In genomic region chrX:1209251-1210020, dm6 we compare ENCODE assay signal across 4 fruit fly cellular contexts.
TF ChIP-seq lines count a peak whose summit lies in the region.

TSS of gene CG11382 (plus strand) at chrX:1209970.

- no peak for TF ChIP-seq CTCF in whole organism, embryonic (GFP tag; optimal IDR thresholded peaks at IDR 0.05; lab: Kevin White, UChicago)

TF ChIP-seq in whole organism, embryonic, 481 proteins besides CTCF, POLR2A, EP300 and RAD21 (continues in another document):
- TF ChIP-seq Adf1 (GFP tag; IDR thresholded peaks at IDR 0.05; lab: Robert Waterston, UW) (no peak), CG16815 (GFP tag; optimal IDR thresholded peaks at IDR 0.05; lab: Kevin White, UChicago) (no peak), CG9215 (GFP tag; IDR thresholded peaks at IDR 0.05; lab: Robert Waterston, UW) (no peak), CG7928 (GFP tag; optimal IDR thresholded peaks at IDR 0.05; lab: Kevin White, UChicago) (no peak), CG30403 (GFP tag; optimal IDR thresholded peaks at IDR 0.05; lab: Kevin White, UChicago) (no peak), ro (GFP tag; IDR thresholded peaks at IDR 0.05; lab: Robert Waterston, UW) (no peak), CG18599 (GFP tag; optimal IDR thresholded peaks at IDR 0.05; lab: Kevin White, UChicago) (no peak), ap (GFP tag; IDR thresholded peaks at IDR 0.05; lab: Robert Waterston, UW) (no peak), Optix (GFP tag; IDR thresholded peaks at IDR 0.05; lab: Robert Waterston, UW) (no peak), CG6254 (GFP tag; optimal IDR thresholded peaks at IDR 0.05; lab: Kevin White, UChicago) (no peak), Jarid2 (GFP tag; optimal IDR thresholded peaks at IDR 0.05; lab: Kevin White, UChicago) (no peak), CG6813 (GFP tag; optimal IDR thresholded peaks at IDR 0.05; lab: Kevin White, UChicago) (no peak), kni (GFP tag; optimal IDR thresholded peaks at IDR 0.05; lab: Kevin White, UChicago) (peak; percentile 31), ems (GFP tag; optimal IDR thresholded peaks at IDR 0.05; lab: Kevin White, UChicago) (no peak), Dip2 (GFP tag; IDR thresholded peaks at IDR 0.05; lab: Robert Waterston, UW) (no peak), CG12942 (GFP tag; optimal IDR thresholded peaks at IDR 0.05; lab: Kevin White, UChicago) (no peak), nom (GFP tag; optimal IDR thresholded peaks at IDR 0.05; lab: Kevin White, UChicago) (no peak), oc (tag; optimal IDR thresholded peaks at IDR 0.05; lab: Kevin White, UChicago) (no peak), dimm (GFP tag; IDR thresholded peaks at IDR 0.05; lab: Robert Waterston, UW) (no peak), BEAF-32 (GFP tag; optimal IDR thresholded peaks at IDR 0.05; lab: Kevin White, UChicago) (peak; percentile 12), Blimp-1 (GFP tag; optimal IDR thresholded peaks at IDR 0.05; lab: Kevin White, UChicago) (peak; percentile 92), HmgZ (tag; optimal IDR thresholded peaks at IDR 0.05; lab: Kevin White, UChicago) (no peak), CG11456 (GFP tag; IDR thresholded peaks at IDR 0.05; lab: Robert Waterston, UW) (no peak), dmrt99B (tag; optimal IDR thresholded peaks at IDR 0.05; lab: Kevin White, UChicago) (peak; percentile 12), br (optimal IDR thresholded peaks at IDR 0.05; lab: Kevin White, UChicago) (no peak)

TF ChIP-seq in whole organism, prepupa, 60 proteins besides CTCF, POLR2A, EP300 and RAD21 (continues in another document):
- TF ChIP-seq CG10631 (GFP tag; optimal IDR thresholded peaks at IDR 0.05; lab: Kevin White, UChicago), result peak; percentile 26
- no peak for TF ChIP-seq CG34406 (GFP tag; optimal IDR thresholded peaks at IDR 0.05; lab: Kevin White, UChicago)
- TF ChIP-seq CG3919 (GFP tag; optimal IDR thresholded peaks at IDR 0.05; lab: Kevin White, UChicago), result peak; percentile 20
- no peak for TF ChIP-seq Eip93F (GFP tag; optimal IDR thresholded peaks at IDR 0.05; lab: Kevin White, UChicago)
- no peak for TF ChIP-seq Gug (GFP tag; IDR thresholded peaks at IDR 0.05; lab: Robert Waterston, UW)
- TF ChIP-seq pdm3 (GFP tag; optimal IDR thresholded peaks at IDR 0.05; lab: Kevin White, UChicago), result peak; percentile 24
- TF ChIP-seq CG3032 (tag; optimal IDR thresholded peaks at IDR 0.05; lab: Kevin White, UChicago), result no peak
- TF ChIP-seq topi (GFP tag; optimal IDR thresholded peaks at IDR 0.05; lab: Kevin White, UChicago), result peak; percentile 28
- peak; percentile 14 for TF ChIP-seq Eip78C (GFP tag; lab: Kevin White, UChicago)
- TF ChIP-seq esn (GFP tag; optimal IDR thresholded peaks at IDR 0.05; lab: Kevin White, UChicago), result peak; percentile 39
- TF ChIP-seq CG11294 (GFP tag; IDR thresholded peaks at IDR 0.05; lab: Robert Waterston, UW), result no peak
- TF ChIP-seq Blimp-1 (GFP tag; optimal IDR thresholded peaks at IDR 0.05; lab: Kevin White, UChicago), result peak; percentile 88
- peak; percentile 14 for TF ChIP-seq Sox102F (GFP tag; optimal IDR thresholded peaks at IDR 0.05; lab: Kevin White, UChicago)
- TF ChIP-seq Met (GFP tag; optimal IDR thresholded peaks at IDR 0.05; lab: Kevin White, UChicago), result peak; percentile 39
- peak; percentile 28 for TF ChIP-seq CG32006 (GFP tag; optimal IDR thresholded peaks at IDR 0.05; lab: Kevin White, UChicago)
- TF ChIP-seq Hr4 (GFP tag; optimal IDR thresholded peaks at IDR 0.05; lab: Kevin White, UChicago), result peak; percentile 37
- no peak for TF ChIP-seq CG8319 (GFP tag; optimal IDR thresholded peaks at IDR 0.05; lab: Kevin White, UChicago)
- no peak for TF ChIP-seq achi (GFP tag; optimal IDR thresholded peaks at IDR 0.05; lab: Kevin White, UChicago)
- peak; percentile 28 for TF ChIP-seq Smox (GFP tag; optimal IDR thresholded peaks at IDR 0.05; lab: Kevin White, UChicago)
- TF ChIP-seq Lpt (GFP tag; optimal IDR thresholded peaks at IDR 0.05; lab: Kevin White, UChicago), result no peak
- no peak for TF ChIP-seq CG8119 (GFP tag; IDR thresholded peaks at IDR 0.05; lab: Robert Waterston, UW)
- TF ChIP-seq Sox15 (GFP tag; optimal IDR thresholded peaks at IDR 0.05; lab: Kevin White, UChicago), result no peak
- peak; percentile 7 for TF ChIP-seq cyc (GFP tag; optimal IDR thresholded peaks at IDR 0.05; lab: Kevin White, UChicago)
- 0 out of 2 replicates have a peak, but pooled peaks have one; percentile 27 for TF ChIP-seq CG15336 (GFP tag; IDR thresholded peaks at IDR 0.05; lab: Robert Waterston, UW)
- peak; percentile 52 for TF ChIP-seq svp (GFP tag; lab: Kevin White, UChicago)

TF ChIP-seq in whole organism, pupa, 21 proteins besides CTCF, POLR2A, EP300 and RAD21:
- TF ChIP-seq CG8159 (tag; optimal IDR thresholded peaks at IDR 0.05; lab: Kevin White, UChicago) (peak; percentile 8), EcR (GFP tag; optimal IDR thresholded peaks at IDR 0.05; lab: Kevin White, UChicago) (no peak), CG9948 (tag; optimal IDR thresholded peaks at IDR 0.05; lab: Kevin White, UChicago) (peak; percentile 16)

TF ChIP-seq in whole organism, wandering third instar larva, 38 proteins besides CTCF, POLR2A, EP300 and RAD21:
- TF ChIP-seq fru (GFP tag; optimal IDR thresholded peaks at IDR 0.05; lab: Kevin White, UChicago), result peak; percentile 21
- TF ChIP-seq HLH106 (tag; optimal IDR thresholded peaks at IDR 0.05; lab: Kevin White, UChicago), result no peak
- TF ChIP-seq CG9705 (GFP tag; optimal IDR thresholded peaks at IDR 0.05; lab: Kevin White, UChicago), result no peak

Comparison
In these comparisons a context has a peak if more than half of its experiments do, and no peak if none do; other contexts are left out.
1. Of the 7 proteins assayed by ChIP-seq in both whole organism, embryonic and whole organism, prepupa: peak only in whole organism, embryonic: none; only in whole organism, prepupa: Sox102F; in both: Blimp-1; in neither: 5.